Worm (Caenorhabditis elegans): ENCODE measurements around the gene Y47D7A.11.

DNA sequence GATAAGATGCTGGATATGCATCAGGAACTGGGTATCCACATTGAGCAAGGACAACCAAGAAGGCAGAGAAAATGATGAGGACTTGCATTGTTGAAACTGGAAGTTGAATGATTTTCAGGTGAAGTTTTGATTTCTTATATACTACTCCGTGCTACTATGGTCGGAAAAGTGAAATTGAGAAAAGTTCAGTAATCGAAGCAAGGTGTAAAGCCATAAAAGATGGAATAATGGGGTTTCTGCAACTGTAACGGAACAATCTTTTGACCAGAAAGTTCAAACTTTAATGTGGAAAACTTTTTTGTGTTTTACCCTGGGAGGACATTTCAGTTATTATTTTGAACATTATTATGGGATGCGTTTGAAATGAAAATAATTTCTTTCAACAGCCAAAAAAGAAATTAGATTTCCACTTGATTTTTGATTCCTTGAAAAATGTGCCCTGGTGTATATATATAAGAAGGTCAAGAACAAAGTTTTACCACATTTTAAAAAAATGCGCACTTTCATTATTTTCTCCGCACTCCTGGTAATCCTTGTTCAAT, 4.2 kb downstream of the Y47D7A.11 start, which contains the start of the genes Y47D7A.9 and Y47D7A.19:
- no peak for TF ChIP-seq ham-2 (GFP tag; optimal IDR thresholded peaks at IDR 0.05)
- no peak for TF ChIP-seq unc-39 (tag; optimal IDR thresholded peaks at IDR 0.05)
- TF ChIP-seq lin-13 (tag; optimal IDR thresholded peaks at IDR 0.05) = no peak
- no peak for TF ChIP-seq nhr-28 (tag; optimal IDR thresholded peaks at IDR 0.05)

Data from whole organism, mixed stage, embryonic.